Worm (Caenorhabditis elegans): Measurements from ENCODE around the gene cpna-1.

cpna-1 gene

ce11 chrII:4222983-4223382, 36.5 kb downstream of the cpna-1 start, which contains the start of gene C16A11.5:
Gene C16A11.5, plus strand, starts transcription at chrII:4223305.
- TF ChIP-seq sox-2 (GFP tag; IDR thresholded peaks at IDR 0.05) (no peak), unc-42 (tag; optimal IDR thresholded peaks at IDR 0.05) (no peak), npax-4 (tag; optimal IDR thresholded peaks at IDR 0.05) (no peak), ceh-30 (tag; optimal IDR thresholded peaks at IDR 0.05) (no peak), ceh-18 (tag; optimal IDR thresholded peaks at IDR 0.05) (no peak), syd-9 (tag; optimal IDR thresholded peaks at IDR 0.05) (no peak), Y22D7AL.16 (tag; optimal IDR thresholded peaks at IDR 0.05) (no peak), pat-9 (tag; optimal IDR thresholded peaks at IDR 0.05) (no peak), hlh-13 (GFP tag; optimal IDR thresholded peaks at IDR 0.05) (no peak), rnt-1 (tag; optimal IDR thresholded peaks at IDR 0.05) (no peak), dve-1 (tag; optimal IDR thresholded peaks at IDR 0.05) (no peak), gmeb-2 (tag; optimal IDR thresholded peaks at IDR 0.05) (no peak), lim-6 (tag; optimal IDR thresholded peaks at IDR 0.05) (no peak), fkh-10 (GFP tag; optimal IDR thresholded peaks at IDR 0.05) (no peak), C08G9.2 (tag; optimal IDR thresholded peaks at IDR 0.05) (no peak), pqm-1 (tag; optimal IDR thresholded peaks at IDR 0.05) (no peak), hlh-6 (tag; optimal IDR thresholded peaks at IDR 0.05) (no peak)

DNA sequence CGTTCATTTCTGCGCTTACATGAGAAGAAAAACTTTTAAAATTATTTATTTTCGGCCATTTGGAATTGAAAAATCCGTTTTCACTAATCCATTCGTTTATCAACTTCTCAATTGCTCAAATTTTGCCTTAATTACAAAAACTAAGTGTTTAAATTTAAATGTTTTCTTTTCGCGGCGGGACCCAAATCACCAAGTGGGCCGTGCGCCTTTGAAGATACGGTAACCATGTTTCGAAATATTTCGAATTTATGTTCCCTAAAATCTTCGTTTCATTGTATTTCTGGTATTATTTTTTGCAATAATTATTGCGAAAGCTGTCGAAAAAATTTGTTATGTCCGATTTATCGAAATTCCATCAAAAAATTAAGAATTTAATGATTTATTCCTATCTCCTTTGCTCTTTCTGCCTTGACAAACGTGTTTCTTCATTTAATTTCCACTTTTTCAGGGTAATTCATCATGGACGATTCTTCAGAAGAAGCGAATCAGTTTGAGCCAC, 40.2 kb downstream of the cpna-1 start, which contains the start of gene C16A11.4:
C16A11.4 (plus strand) TSS at position 449 of the 499 bp plus-strand sequence.
- TF ChIP-seq hlh-15 (tag; optimal IDR thresholded peaks at IDR 0.05) (no peak), hlh-30 (tag; optimal IDR thresholded peaks at IDR 0.05; ENCODE audit: insufficient read depth) (no peak), pag-3 (tag; optimal IDR thresholded peaks at IDR 0.05; ENCODE audit: borderline replicate concordance) (no peak), npax-4 (tag; optimal IDR thresholded peaks at IDR 0.05) (no peak), elt-4 (tag; optimal IDR thresholded peaks at IDR 0.05) (no peak)

ce11 chrII:4228112-4228770, 41.8 kb downstream of the cpna-1 start:
- no peak for TF ChIP-seq sdc-2 (tag; optimal IDR thresholded peaks at IDR 0.05)

DNA sequence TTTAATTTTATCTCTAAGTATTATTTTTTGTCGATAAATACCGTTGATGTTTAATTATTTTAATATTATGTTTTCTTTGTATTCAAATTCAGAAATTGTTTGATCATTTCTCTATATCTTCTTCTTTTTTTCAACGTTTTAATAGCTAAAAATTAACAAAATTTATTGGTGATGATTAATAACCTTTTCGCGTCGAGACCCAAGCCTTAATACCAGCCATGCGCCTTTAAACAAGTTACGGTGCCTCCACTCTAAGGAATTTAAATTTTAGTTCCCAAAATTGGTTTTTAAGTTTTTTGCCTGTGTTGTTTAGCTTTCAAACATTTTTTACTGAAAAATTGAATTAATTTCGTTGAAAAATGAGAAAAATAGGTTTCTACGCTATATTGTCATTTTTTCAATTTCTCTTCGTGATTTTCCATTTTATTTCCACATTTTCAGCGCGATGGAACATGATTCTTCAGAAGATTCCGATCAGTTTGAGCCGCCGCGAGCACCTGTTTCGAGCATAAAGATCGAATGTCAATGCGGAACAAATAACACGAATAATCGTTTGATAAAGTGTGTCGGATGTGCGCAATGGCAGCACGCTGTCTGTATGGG, 42.7 kb downstream of the cpna-1 start, which contains the start of gene C16A11.3:
C16A11.3 (plus strand) TSS at position 440 of the 603 bp plus-strand sequence.
- TF ChIP-seq gmeb-2 (tag; optimal IDR thresholded peaks at IDR 0.05) (no peak), ceh-45 (GFP tag; IDR thresholded peaks at IDR 0.05) (no peak), dve-1 (tag; optimal IDR thresholded peaks at IDR 0.05) (no peak), madf-2 (tag; optimal IDR thresholded peaks at IDR 0.05) (no peak), che-1 (tag; optimal IDR thresholded peaks at IDR 0.05) (no peak), mec-3 (tag; optimal IDR thresholded peaks at IDR 0.05; ENCODE audit: borderline replicate concordance) (no peak), ceh-6 (GFP tag; optimal IDR thresholded peaks at IDR 0.05) (no peak), unc-42 (tag; optimal IDR thresholded peaks at IDR 0.05) (no peak), dmd-4 (tag; optimal IDR thresholded peaks at IDR 0.05; ENCODE audit: borderline replicate concordance) (no peak), lin-11 (tag; optimal IDR thresholded peaks at IDR 0.05) (no peak), tbx-7 (tag; optimal IDR thresholded peaks at IDR 0.05) (no peak), zip-5 (tag; optimal IDR thresholded peaks at IDR 0.05) (no peak), fkh-10 (GFP tag; optimal IDR thresholded peaks at IDR 0.05) (no peak), ztf-16 (tag; optimal IDR thresholded peaks at IDR 0.05) (no peak), ceh-19 (GFP tag; optimal IDR thresholded peaks at IDR 0.05) (no peak), hlh-30 (tag; optimal IDR thresholded peaks at IDR 0.05; ENCODE audit: insufficient read depth) (no peak), ceh-34 (tag; optimal IDR thresholded peaks at IDR 0.05) (no peak), ceh-18 (tag; optimal IDR thresholded peaks at IDR 0.05) (no peak)
